Worm (Caenorhabditis elegans) whole organism, L1 larva: Measurements from ENCODE around the gene C44C11.6.

Experiments used
- aly-2 ChIP-seq: fragments of 150-350 bp; optimal IDR thresholded peaks from 2 replicates; lab custom pipeline; 2014; ENCODE audit warnings: missing biosample characterization, missing genetic modification characterization
- ama-1 ChIP-seq: fragments of 150-350 bp; optimal IDR thresholded peaks from 2 replicates; lab custom pipeline; 2014
- fkh-10 ChIP-seq: sonication (generic microtip); optimal IDR thresholded peaks from 2 replicates; lab custom pipeline; 2017; ENCODE audit warnings: missing biosample characterization, missing genetic modification reagents, missing genetic modification characterization
- nhr-11 ChIP-seq: fragments of 150-350 bp; optimal IDR thresholded peaks from 2 replicates; lab custom pipeline; 2014; ENCODE audit warnings: missing biosample characterization, missing genetic modification characterization
- nhr-12 ChIP-seq: sonication (generic microtip); optimal IDR thresholded peaks from 2 replicates; lab custom pipeline; 2017; ENCODE audit warnings: missing biosample characterization, missing genetic modification characterization
- nhr-237 ChIP-seq: fragments of 150-350 bp; optimal IDR thresholded peaks from 2 replicates; lab custom pipeline; 2014; ENCODE audit warnings: missing biosample characterization, missing genetic modification characterization
- nhr-71 ChIP-seq: sonication (generic microtip); optimal IDR thresholded peaks from 2 replicates; lab custom pipeline; 2016; ENCODE audit warnings: mild to moderate bottlenecking, missing genetic modification characterization, moderate library complexity, missing compliant biosample characterization
- nhr-76 ChIP-seq: sonication (generic microtip); optimal IDR thresholded peaks from 2 replicates; lab custom pipeline; 2017; ENCODE audit warnings: missing biosample characterization, missing genetic modification characterization
- unc-62 ChIP-seq: fragments of 150-350 bp; optimal IDR thresholded peaks from 2 replicates; lab custom pipeline; 2014; ENCODE audit warnings: missing biosample characterization, missing genetic modification reagents, missing genetic modification characterization
- zag-1 ChIP-seq: fragments of 150-350 bp; optimal IDR thresholded peaks from 2 replicates; lab custom pipeline; 2014; ENCODE audit warnings: missing biosample characterization, missing genetic modification characterization
- ztf-11 ChIP-seq, 2 experiments: sonication (generic microtip); optimal IDR thresholded peaks; 2 replicates each; lab custom pipeline; 2016 to 2017; ENCODE audit warnings: missing genetic modification characterization in 2 of 2, missing biosample characterization in 1 of 2, missing compliant biosample characterization in 1 of 2

- no peak for TF ChIP-seq nhr-12
- TF ChIP-seq ama-1 (lab: Kevin White, UChicago): no peak
- no peak for TF ChIP-seq nhr-11 (tag; lab: Kevin White, UChicago)
- no peak for TF ChIP-seq aly-2 (tag; lab: Kevin White, UChicago)
- TF ChIP-seq zag-1 (tag; lab: Kevin White, UChicago): no peak
- TF ChIP-seq nhr-237 (tag; lab: Kevin White, UChicago): no peak
- no peak for TF ChIP-seq unc-62 (GFP tag; lab: Kevin White, UChicago)
- no peak for TF ChIP-seq ztf-11 (tag; optimal IDR thresholded peaks at IDR 0.05; lab: Kevin White, UChicago)
- TF ChIP-seq nhr-71 (tag; lab: Kevin White, UChicago): no peak
- TF ChIP-seq fkh-10 (GFP tag; lab: Kevin White, UChicago): no peak
- TF ChIP-seq nhr-76: no peak
These were observed 5.3 kb downstream of the C44C11.6 start for ce11 chrII:12349866-12350265.
